Worm (Caenorhabditis elegans): ENCODE data around the gene ins-39.
A peak's percentile ranks its signal among the peaks of the same experiment; 100 is the strongest.

The ins-39 gene

DNA sequence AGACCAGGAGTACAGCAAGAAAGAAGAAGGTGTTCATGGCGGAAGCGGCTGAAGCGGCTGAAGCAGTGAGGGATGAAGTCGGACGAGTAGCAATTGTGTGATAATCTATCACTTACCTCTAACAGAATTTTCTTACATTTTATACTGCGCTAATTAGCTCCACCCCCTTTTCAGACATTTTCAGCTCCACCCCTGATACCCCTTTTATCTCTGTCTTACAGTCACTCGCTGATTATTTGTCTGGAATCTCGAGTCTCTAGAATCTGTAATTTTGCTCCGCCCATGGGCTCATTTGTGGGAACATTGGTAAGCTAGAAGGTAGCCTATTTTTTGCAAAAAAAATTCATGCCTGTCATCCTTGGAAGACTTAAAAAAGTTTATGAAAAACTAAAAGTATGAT, at the start of gene ins-39:
ins-39 (minus strand) TSS at position 101 of the 400 bp plus-strand sequence.
- TF ChIP-seq dao-5 (tag; optimal IDR thresholded peaks at IDR 0.05): no peak
- no peak for TF ChIP-seq W03F9.2 (tag; optimal IDR thresholded peaks at IDR 0.05)
- no peak for TF ChIP-seq him-1 (tag; optimal IDR thresholded peaks at IDR 0.05)

DNA sequence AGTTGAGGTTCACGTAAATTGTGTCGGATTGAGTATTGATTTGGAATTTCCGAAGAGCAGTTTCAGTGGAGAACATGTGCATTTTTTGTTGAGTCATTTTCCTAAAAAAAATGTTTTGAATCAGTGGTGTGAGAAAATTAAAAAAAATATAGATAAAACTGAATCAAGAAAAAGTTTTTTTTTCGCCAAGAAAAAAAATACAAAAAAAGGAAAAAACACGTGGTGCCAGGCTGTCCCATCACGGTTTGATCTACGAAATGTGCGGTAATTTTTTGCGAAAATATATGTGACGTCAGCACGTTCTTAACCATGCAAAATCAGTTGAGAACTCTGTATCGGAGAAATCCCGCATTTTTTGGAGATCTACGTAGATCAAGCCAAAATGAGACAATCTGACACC, 49.7 kb upstream of the ins-39 start, which contains the start of gene F56C3.9:
F56C3.9 (minus strand) TSS at position 101 of the 400 bp plus-strand sequence.
- TF ChIP-seq him-1 (tag; optimal IDR thresholded peaks at IDR 0.05): no peak
- TF ChIP-seq W03F9.2 (tag; optimal IDR thresholded peaks at IDR 0.05): no peak
- no peak for TF ChIP-seq dao-5 (tag; optimal IDR thresholded peaks at IDR 0.05)

- TF ChIP-seq W03F9.2 (tag; optimal IDR thresholded peaks at IDR 0.05) (peak; percentile 88), him-1 (tag; optimal IDR thresholded peaks at IDR 0.05) (peak; percentile 95), dao-5 (tag; optimal IDR thresholded peaks at IDR 0.05) (peak; percentile 11)
Observed at ce11 chrX:1389382-1389983, 45.3 kb upstream of the ins-39 start.

DNA sequence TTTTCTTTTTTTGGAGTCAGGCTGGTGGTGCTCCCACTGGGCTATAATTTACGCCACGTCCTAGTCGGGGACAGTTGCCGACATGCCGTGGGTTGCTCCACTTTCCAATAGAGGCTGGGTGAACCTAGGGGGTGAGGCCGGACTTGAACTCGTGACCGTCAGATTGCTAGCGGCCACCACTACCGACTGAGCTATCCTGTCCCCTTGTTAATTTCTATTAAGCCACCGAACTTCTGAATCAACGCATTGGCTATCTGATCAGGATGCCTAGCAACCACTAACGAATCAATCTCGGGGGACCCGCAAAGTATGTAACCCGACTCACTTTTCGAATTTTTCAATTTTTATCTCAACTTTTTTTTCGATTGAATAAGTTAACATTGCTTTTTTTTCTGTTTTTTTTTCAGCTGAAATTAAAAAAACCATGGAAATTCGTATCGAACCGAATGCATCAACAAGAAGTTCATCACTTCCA, 42.7 kb upstream of the ins-39 start, which contains the start of gene F56C3.1:
F56C3.1 (plus strand) TSS at position 425 of the 475 bp plus-strand sequence.
- TF ChIP-seq him-1 (tag; optimal IDR thresholded peaks at IDR 0.05) (no peak), W03F9.2 (tag; optimal IDR thresholded peaks at IDR 0.05) (no peak), dao-5 (tag; optimal IDR thresholded peaks at IDR 0.05) (no peak)

- TF ChIP-seq him-1 (tag; optimal IDR thresholded peaks at IDR 0.05) (no peak), W03F9.2 (tag; optimal IDR thresholded peaks at IDR 0.05) (no peak), dao-5 (tag; optimal IDR thresholded peaks at IDR 0.05) (no peak)
Observed at ce11 chrX:1384538-1384937, 40.3 kb upstream of the ins-39 start, which contains the start of gene F56C3.8. F56C3.8 (minus strand) TSS chrX:1384638.

- TF ChIP-seq him-1 (tag; optimal IDR thresholded peaks at IDR 0.05) (no peak), dao-5 (tag; optimal IDR thresholded peaks at IDR 0.05) (no peak), W03F9.2 (tag; optimal IDR thresholded peaks at IDR 0.05) (no peak)
Observed at ce11 chrX:1383546-1383945, 39.3 kb upstream of the ins-39 start.

DNA sequence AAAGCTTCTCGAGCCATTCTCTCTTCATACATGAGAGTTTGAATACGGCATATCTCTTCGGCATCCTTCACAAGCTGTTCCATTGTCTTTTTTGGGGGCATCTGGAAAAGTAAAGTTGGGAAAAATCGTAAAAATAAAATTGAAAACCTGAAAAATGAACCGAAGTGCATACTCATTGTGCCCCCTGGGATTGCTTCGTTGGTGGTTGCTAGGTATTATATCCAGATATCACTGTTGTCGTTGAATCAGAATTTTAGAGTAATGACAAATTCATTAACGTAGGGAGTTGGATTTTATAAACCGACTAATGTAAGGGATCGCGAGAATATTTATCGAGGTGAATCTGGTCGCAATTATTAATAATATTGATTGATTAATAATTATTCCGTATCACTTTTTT, 37.3 kb upstream of the ins-39 start, which contains the start of gene F56C3.10:
F56C3.10 (minus strand) TSS at position 101 of the 400 bp plus-strand sequence.
- TF ChIP-seq W03F9.2 (tag; optimal IDR thresholded peaks at IDR 0.05) (no peak), him-1 (tag; optimal IDR thresholded peaks at IDR 0.05) (no peak), dao-5 (tag; optimal IDR thresholded peaks at IDR 0.05) (no peak)

DNA sequence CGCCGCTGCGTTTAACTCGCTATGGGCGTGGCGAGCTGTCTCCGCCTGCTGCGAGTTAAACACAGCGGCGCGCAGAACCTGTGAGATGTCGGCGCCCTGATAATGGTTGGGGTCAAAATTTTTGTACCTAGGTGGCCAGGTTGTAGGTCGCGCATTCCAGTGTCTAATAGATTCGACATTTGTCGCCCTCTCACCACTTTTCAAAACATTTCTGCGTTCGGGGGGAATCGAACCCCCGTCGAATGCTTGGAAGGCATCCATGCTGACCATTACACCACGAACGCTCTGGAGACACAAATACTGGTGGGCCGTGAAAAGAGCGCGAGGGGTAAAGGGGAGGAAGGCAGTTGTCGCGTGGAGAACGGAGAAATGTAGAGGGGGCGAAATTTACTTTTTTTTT, 35.2 kb upstream of the ins-39 start:
- peak; percentile 21 for TF ChIP-seq W03F9.2 (tag; optimal IDR thresholded peaks at IDR 0.05)
- no peak for TF ChIP-seq him-1 (tag; optimal IDR thresholded peaks at IDR 0.05)
- peak; percentile 81 for TF ChIP-seq dao-5 (tag; optimal IDR thresholded peaks at IDR 0.05)

DNA sequence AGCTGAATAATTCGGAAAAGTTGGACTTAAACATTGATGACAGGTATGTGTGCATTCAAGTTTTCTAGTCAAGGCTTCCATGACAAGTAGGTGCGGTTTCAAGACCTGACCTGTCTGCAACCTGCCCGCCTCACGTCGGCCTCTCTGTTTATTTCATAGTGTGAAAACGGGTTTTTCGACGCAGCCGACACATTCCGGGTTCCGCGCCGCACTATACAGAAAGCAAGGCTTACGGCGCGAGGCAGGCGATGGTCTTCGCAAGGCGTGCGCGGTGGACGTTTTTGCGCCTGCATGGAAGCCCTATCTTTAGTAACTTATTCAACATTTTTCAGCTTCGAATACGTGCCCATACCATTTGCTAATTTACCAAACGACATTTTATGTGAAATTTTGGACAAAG, 28.2 kb upstream of the ins-39 start:
- TF ChIP-seq W03F9.2 (tag; optimal IDR thresholded peaks at IDR 0.05) (no peak), dao-5 (tag; optimal IDR thresholded peaks at IDR 0.05) (no peak), him-1 (tag; optimal IDR thresholded peaks at IDR 0.05) (no peak)

- TF ChIP-seq him-1 (tag; optimal IDR thresholded peaks at IDR 0.05) (no peak), dao-5 (tag; optimal IDR thresholded peaks at IDR 0.05) (no peak), W03F9.2 (tag; optimal IDR thresholded peaks at IDR 0.05) (no peak)
Observed at ce11 chrX:1371688-1372087, 27.5 kb upstream of the ins-39 start, which contains the start of gene fbxa-190. fbxa-190 (plus strand) TSS chrX:1372012.

DNA sequence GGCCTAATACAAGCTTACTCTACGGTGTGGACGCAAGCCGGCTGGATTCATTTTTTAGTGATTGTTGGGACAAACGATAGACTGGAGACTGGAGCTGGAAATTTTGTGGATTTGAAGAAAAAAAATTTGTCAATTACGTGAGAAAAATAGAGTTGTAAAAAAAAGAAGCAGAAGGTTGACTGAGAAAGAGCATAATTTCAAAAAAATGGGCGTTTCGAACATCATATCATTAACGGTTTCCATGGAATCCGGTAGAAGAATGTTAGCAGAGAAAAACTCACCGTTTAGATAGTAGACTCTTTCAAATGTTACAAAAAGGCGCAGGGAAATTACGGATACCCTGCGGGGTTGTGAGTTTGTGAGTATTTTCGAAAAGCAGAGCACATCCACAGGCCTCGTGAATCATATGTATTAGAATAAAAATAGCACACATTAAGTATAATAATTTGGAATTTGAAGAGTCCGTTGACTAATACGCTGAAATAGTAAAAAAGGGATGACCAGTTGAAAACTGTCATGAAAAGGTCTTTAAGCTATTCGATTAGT, 26.6 kb upstream of the ins-39 start, which contains the start of gene F56C3.7:
F56C3.7 (minus strand) TSS at position 51 of the 546 bp plus-strand sequence.
- TF ChIP-seq dao-5 (tag; optimal IDR thresholded peaks at IDR 0.05): no peak
- no peak for TF ChIP-seq him-1 (tag; optimal IDR thresholded peaks at IDR 0.05)
- TF ChIP-seq W03F9.2 (tag; optimal IDR thresholded peaks at IDR 0.05): no peak

DNA sequence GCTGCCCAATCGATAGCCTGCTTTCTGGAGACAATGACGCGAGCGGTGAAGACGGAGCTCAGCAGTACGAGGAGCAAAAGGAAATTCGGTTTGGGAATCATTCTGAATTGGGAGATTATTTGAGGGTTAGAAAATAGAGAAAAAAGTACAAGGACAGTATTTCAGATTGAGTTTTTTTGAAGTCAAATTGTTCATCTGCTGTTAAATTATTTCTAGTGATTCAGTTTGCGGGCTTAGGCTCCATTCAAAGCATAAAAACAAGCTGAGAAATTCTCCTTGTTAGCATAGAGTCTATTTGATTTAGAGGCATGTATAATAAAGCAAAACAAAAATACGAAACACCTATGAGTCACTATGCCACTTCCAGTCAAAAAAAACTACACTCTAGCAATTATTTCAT, 23.2 kb upstream of the ins-39 start, which contains the start of gene dgn-2:
dgn-2 (minus strand) TSS at position 101 of the 400 bp plus-strand sequence.
- no peak for TF ChIP-seq him-1 (tag; optimal IDR thresholded peaks at IDR 0.05)
- no peak for TF ChIP-seq W03F9.2 (tag; optimal IDR thresholded peaks at IDR 0.05)
- no peak for TF ChIP-seq dao-5 (tag; optimal IDR thresholded peaks at IDR 0.05)

- no peak for TF ChIP-seq him-1 (tag; optimal IDR thresholded peaks at IDR 0.05)
- TF ChIP-seq W03F9.2 (tag; optimal IDR thresholded peaks at IDR 0.05): no peak
- TF ChIP-seq dao-5 (tag; optimal IDR thresholded peaks at IDR 0.05): no peak
Observed at ce11 chrX:1360631-1361030, 16.4 kb upstream of the ins-39 start, which contains the start of gene F56C3.4. F56C3.4 (minus strand) TSS chrX:1360731.

ce11 chrX:1358295-1358694, 14.1 kb upstream of the ins-39 start, which contains the start of gene F56C3.3:
F56C3.3 (minus strand) TSS chrX:1358395.
- TF ChIP-seq dao-5 (tag; optimal IDR thresholded peaks at IDR 0.05) (no peak), him-1 (tag; optimal IDR thresholded peaks at IDR 0.05) (no peak), W03F9.2 (tag; optimal IDR thresholded peaks at IDR 0.05) (no peak)
